Worm (Caenorhabditis elegans): Measurements from ENCODE around the gene str-185.

str-185 gene

ce11 chrIV:4400350-4401326, 29.2 kb downstream of the str-185 start, which contains the start of gene Y24D9A.6:
TSS of gene Y24D9A.6 (minus strand) at chrIV:4400400.
- TF ChIP-seq W03F9.2 (tag; optimal IDR thresholded peaks at IDR 0.05) (no peak), dao-5 (tag; optimal IDR thresholded peaks at IDR 0.05) (no peak), him-1 (tag; optimal IDR thresholded peaks at IDR 0.05) (no peak)

- no peak for TF ChIP-seq him-1 (tag; optimal IDR thresholded peaks at IDR 0.05)
- no peak for TF ChIP-seq dao-5 (tag; optimal IDR thresholded peaks at IDR 0.05)
- TF ChIP-seq W03F9.2 (tag; optimal IDR thresholded peaks at IDR 0.05): no peak
Observed at ce11 chrIV:4399418-4400136, 30.2 kb downstream of the str-185 start.

DNA sequence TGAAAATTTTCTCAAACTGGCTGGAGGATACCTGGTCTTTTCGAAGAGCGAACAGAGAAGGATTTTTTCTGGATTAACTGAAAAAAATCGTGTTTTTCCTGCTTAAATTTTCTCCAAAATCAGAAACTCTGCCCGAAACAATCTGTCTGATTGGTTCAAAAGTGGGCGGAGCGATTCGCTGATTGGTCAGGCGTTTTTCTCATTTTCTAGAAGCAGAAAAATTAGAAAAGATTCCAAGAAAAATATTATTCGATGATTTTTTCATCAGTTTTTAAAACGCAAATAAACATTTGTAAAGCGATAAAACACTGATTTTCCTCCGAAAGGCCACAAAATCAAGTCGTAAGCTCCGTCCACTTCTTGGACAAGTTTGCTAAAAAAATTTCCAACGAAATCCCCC, 30.9 kb downstream of the str-185 start:
- TF ChIP-seq W03F9.2 (tag; optimal IDR thresholded peaks at IDR 0.05): no peak
- TF ChIP-seq dao-5 (tag; optimal IDR thresholded peaks at IDR 0.05): no peak
- TF ChIP-seq him-1 (tag; optimal IDR thresholded peaks at IDR 0.05): no peak

- TF ChIP-seq him-1 (tag; optimal IDR thresholded peaks at IDR 0.05): no peak
- no peak for TF ChIP-seq W03F9.2 (tag; optimal IDR thresholded peaks at IDR 0.05)
- no peak for TF ChIP-seq dao-5 (tag; optimal IDR thresholded peaks at IDR 0.05)
Observed at ce11 chrIV:4398420-4398819, 31.4 kb downstream of the str-185 start.

- no peak for TF ChIP-seq him-1 (tag; optimal IDR thresholded peaks at IDR 0.05)
- no peak for TF ChIP-seq dao-5 (tag; optimal IDR thresholded peaks at IDR 0.05)
- no peak for TF ChIP-seq W03F9.2 (tag; optimal IDR thresholded peaks at IDR 0.05)
Observed at ce11 chrIV:4397586-4397985, 32.2 kb downstream of the str-185 start.

DNA sequence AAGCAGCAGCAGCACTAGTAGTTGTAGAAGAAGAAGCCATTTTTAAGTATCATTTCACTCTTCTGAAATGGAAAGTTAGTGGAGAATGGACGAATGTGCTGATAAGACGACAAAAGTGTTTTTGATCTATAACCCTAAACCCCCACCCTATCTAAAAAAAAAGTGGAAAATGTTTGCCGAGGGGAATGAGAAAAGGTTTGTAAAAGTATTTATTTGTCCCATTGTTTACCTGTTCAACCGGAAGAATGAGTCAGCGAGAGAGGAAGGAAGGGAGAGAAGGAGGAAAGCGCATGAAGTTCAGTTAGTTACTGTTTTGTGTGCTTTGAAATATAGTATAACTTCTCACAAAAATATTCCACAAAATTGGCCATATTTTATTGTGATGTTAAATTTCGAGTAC, 32.7 kb downstream of the str-185 start:
- TF ChIP-seq dao-5 (tag; optimal IDR thresholded peaks at IDR 0.05) (no peak), him-1 (tag; optimal IDR thresholded peaks at IDR 0.05) (no peak), W03F9.2 (tag; optimal IDR thresholded peaks at IDR 0.05) (no peak)

DNA sequence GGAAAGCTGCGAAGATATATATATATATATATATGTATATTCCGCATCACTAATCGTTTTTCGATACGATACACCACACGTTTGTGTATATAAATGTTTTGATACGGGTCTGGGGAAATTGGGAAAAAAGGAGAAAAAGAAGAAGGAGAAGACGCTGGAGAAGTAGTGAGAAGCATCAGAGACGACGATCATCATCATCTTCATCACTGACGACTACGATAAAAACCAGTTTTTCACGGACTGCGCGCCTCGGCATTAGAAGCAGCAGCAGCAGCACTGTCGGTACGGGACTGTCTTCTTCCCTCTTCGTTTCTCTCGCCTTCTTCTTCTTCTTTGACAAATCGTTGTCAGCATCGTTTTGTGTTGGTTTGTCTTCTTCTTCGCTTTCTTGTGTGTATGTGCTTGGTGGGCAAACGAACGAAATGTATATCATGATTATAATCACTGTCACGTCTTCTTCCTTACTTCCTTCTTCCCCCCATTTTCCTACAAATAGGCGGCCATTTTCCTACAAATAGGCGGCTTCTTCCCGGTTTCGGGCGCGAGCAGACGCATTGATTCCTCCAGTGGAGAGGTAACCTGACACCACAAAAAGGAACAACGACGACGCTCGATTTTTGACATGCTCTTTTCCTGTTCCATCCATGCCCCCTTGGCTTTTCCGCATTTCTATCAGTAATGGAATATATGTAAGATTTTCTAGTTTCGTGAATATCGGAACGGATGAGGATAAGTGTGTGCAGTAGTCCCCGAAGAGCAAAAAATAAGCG, 33.6 kb downstream of the str-185 start:
- TF ChIP-seq W03F9.2 (tag; optimal IDR thresholded peaks at IDR 0.05): no peak

DNA sequence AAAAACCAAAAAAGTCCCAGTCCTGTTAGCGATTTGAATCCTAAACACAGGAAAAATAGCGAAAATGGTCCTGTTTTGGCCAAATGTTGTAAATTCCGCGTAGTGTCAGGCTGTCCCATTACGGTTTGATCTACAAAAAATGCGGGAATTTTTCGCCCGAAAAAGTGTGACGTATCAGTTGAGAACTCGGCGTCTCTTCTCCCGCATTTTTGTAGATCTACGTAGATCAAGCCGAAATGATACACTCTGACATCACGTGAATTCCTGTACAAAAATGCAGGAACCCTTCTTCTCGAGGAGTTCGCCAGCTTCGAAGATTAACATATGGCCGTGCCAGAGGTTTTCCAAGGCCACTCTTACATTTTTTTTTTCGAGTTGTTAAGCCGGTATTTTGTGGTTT, 34.2 kb downstream of the str-185 start:
- TF ChIP-seq him-1 (tag; optimal IDR thresholded peaks at IDR 0.05) (no peak), dao-5 (tag; optimal IDR thresholded peaks at IDR 0.05) (no peak), W03F9.2 (tag; optimal IDR thresholded peaks at IDR 0.05) (no peak)

- TF ChIP-seq dao-5 (tag; optimal IDR thresholded peaks at IDR 0.05): no peak
- no peak for TF ChIP-seq W03F9.2 (tag; optimal IDR thresholded peaks at IDR 0.05)
- no peak for TF ChIP-seq him-1 (tag; optimal IDR thresholded peaks at IDR 0.05)
Observed at ce11 chrIV:4393942-4394460, 35.8 kb downstream of the str-185 start, which contains the start of gene ell-1. TSS of gene ell-1 (plus strand) at chrIV:4394410.

- TF ChIP-seq dao-5 (tag; optimal IDR thresholded peaks at IDR 0.05): no peak
- no peak for TF ChIP-seq him-1 (tag; optimal IDR thresholded peaks at IDR 0.05)
- peak; percentile 29 for TF ChIP-seq W03F9.2 (tag; optimal IDR thresholded peaks at IDR 0.05)
Observed at ce11 chrIV:4393488-4393887, 36.3 kb downstream of the str-185 start.

DNA sequence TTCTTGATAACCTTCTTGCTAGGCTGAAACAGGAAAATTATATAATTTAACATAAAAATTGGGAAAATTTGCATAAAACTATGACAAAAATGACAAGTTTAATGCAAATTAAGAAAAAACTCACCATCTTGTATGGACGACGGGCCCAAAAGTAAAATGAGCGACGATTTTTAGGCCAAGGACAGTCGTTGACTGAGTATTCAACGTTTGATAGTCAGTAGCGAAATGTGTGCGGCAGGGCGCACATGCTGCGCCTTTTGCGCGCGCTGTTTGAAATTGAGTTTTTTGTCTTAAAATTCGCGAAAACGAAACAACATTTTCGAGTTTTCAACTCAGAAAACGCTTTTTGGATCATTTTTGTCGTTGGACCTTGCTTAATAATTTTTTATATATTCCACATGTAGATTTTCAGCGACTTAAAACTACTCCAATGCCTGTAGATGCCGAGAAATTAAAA, 39.3 kb downstream of the str-185 start, which contains the start of the genes rpl-7A and set-21:
Gene rpl-7A (minus strand): TSS at position 153 of the 457 bp plus-strand sequence.
Gene set-21 (plus strand): TSS at position 407 of the 457 bp plus-strand sequence.
- TF ChIP-seq him-1 (tag; optimal IDR thresholded peaks at IDR 0.05) (peak; percentile 73), W03F9.2 (tag; optimal IDR thresholded peaks at IDR 0.05) (peak; percentile 79), dao-5 (tag; optimal IDR thresholded peaks at IDR 0.05) (no peak)

DNA sequence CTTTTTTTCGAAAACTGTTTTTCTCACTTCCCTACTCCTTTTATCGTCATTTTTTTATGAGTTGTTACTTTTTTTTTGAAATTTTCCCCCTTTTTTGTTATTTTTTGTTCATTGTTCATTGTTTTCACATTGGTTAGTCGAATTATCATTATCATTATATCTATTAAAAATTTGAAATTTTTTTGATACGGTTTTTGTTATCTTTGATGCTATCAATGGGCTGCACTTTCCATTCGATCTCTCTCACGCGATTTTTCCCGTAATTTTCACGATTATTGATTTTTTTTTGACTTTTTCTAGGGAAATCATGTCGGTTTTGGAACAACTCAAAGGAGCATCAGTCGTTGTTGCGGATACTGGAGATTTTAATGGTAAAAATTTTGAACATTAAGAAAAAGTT, 43.5 kb downstream of the str-185 start, which contains the start of gene tald-1:
Gene tald-1 (plus strand): TSS at position 301 of the 400 bp plus-strand sequence.
- no peak for TF ChIP-seq dao-5 (tag; optimal IDR thresholded peaks at IDR 0.05)
- no peak for TF ChIP-seq W03F9.2 (tag; optimal IDR thresholded peaks at IDR 0.05)
- TF ChIP-seq him-1 (tag; optimal IDR thresholded peaks at IDR 0.05): no peak
